Worm (Caenorhabditis elegans) whole organism, midembryonic: ENCODE measurements around the gene nlt-1.

Source experiments
- T22C8.4 ChIP-seq: fragments of 200-800 bp; sonication (Bioruptor generic); IDR thresholded peaks from 2 replicates; pipeline ENCODE4 v1.3.6; 2022; ENCODE audit warnings: missing genetic modification characterization, missing compliant biosample characterization
- cog-1 ChIP-seq: sonication (generic microtip); optimal IDR thresholded peaks from 2 replicates; lab custom pipeline; 2016; ENCODE audit warnings: missing genetic modification characterization, missing compliant biosample characterization
- flt-1 ChIP-seq: fragments of 200-800 bp; sonication (Bioruptor generic); IDR thresholded peaks from 2 replicates; pipeline ENCODE4 v1.3.6; 2022; ENCODE audit warnings: missing genetic modification characterization, missing compliant biosample characterization
- klf-2 ChIP-seq: fragments of 200-800 bp; sonication (Bioruptor generic); conservative IDR thresholded peaks from 2 replicates; pipeline ENCODE4 v1.3.6; 2022; ENCODE audit warnings: missing genetic modification reagents, missing genetic modification characterization, missing compliant biosample characterization
- med-1 ChIP-seq: sonication (generic microtip); optimal IDR thresholded peaks from 2 replicates; lab custom pipeline; 2017; ENCODE audit warnings: missing genetic modification characterization, mild to moderate bottlenecking, missing compliant biosample characterization, antibody characterized with exemption, missing genetic modification reagents; ENCODE audit not compliant: insufficient read depth
- ref-1 ChIP-seq: fragments of 200-800 bp; sonication (Bioruptor generic); conservative IDR thresholded peaks from 2 replicates; pipeline ENCODE4 v1.3.6; 2022; ENCODE audit warnings: missing genetic modification reagents, missing genetic modification characterization, missing compliant biosample characterization
- tab-1 ChIP-seq: fragments of 200-800 bp; sonication (Bioruptor generic); IDR thresholded peaks from 2 replicates; pipeline ENCODE4 v1.3.6; 2022; ENCODE audit warnings: missing genetic modification characterization, missing compliant biosample characterization
- ztf-23 ChIP-seq: fragments of 200-800 bp; sonication (Bioruptor generic); IDR thresholded peaks from 2 replicates; pipeline ENCODE4 v1.3.6; 2022; ENCODE audit warnings: missing genetic modification reagents, missing genetic modification characterization, missing compliant biosample characterization
- ztf-29 ChIP-seq: fragments of 200-800 bp; sonication (Bioruptor generic); IDR thresholded peaks from 2 replicates; pipeline ENCODE4 v1.3.6; 2022; ENCODE audit warnings: missing genetic modification reagents, missing genetic modification characterization, missing compliant biosample characterization

The nlt-1 gene

DNA sequence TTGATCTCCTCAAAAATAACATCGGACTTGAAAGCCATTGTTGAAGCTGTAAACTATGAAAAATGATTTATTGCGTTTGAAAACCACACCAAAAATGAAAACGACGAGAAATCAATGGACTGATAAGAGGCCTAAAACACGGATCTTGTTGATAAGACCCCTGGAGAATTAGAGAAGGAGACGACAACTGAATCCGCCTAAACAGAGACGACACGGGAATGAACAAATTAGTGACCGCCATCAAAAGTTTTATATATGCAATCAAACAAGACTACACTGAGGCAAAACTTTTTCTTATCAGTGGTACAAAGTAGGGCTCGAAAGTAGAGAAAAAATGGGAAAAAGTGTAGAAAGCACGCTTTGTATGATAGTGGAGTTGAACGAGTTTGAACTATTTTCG is at the start of gene nlt-1:
TSS of gene nlt-1 (minus strand) at position 78 of the 400 bp plus-strand sequence.
- no peak for TF ChIP-seq T22C8.4 (GFP tag; lab: Robert Waterston, UW)
- no peak for TF ChIP-seq med-1 (GFP tag; lab: Kevin White, UChicago)
- no peak for TF ChIP-seq ref-1 (GFP tag; lab: Robert Waterston, UW)
- no peak for TF ChIP-seq cog-1
- no peak for TF ChIP-seq klf-2 (GFP tag; lab: Robert Waterston, UW)
- no peak for TF ChIP-seq ztf-29 (GFP tag; lab: Robert Waterston, UW)
- no peak for TF ChIP-seq ztf-23 (GFP tag; lab: Robert Waterston, UW)
- TF ChIP-seq tab-1 (GFP tag; lab: Robert Waterston, UW), result no peak
- no peak for TF ChIP-seq flt-1

DNA sequence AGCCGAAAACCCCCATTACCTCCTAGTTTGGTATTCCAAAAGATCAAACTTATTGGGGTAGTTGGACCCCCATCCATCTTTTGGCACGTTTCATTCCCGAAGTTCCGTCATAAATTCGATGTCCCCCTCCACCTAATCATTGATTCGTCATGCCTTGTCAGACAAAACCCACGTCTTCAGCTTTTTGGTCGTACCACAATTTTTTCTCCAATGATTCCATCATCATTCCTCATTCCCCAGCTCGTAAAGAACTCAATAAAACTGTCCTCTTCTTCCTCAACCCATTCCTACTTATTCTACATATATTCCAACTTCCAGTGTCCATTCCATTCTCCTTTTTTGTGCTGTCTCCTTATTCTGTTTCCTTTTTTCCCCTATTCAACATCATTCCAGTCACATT is 47.6 kb upstream of the nlt-1 start, which contains the start of gene flp-4:
TSS of gene flp-4 (plus strand) at position 301 of the 400 bp plus-strand sequence.
- TF ChIP-seq ztf-23 (GFP tag; lab: Robert Waterston, UW), result no peak

- no peak for TF ChIP-seq flt-1
- no peak for TF ChIP-seq ztf-29 (GFP tag; lab: Robert Waterston, UW)
- no peak for TF ChIP-seq klf-2 (GFP tag; lab: Robert Waterston, UW)
- no peak for TF ChIP-seq T22C8.4 (GFP tag; lab: Robert Waterston, UW)
- TF ChIP-seq ref-1 (GFP tag; lab: Robert Waterston, UW), result no peak
- no peak for TF ChIP-seq ztf-23 (GFP tag; lab: Robert Waterston, UW)
- TF ChIP-seq med-1 (GFP tag; lab: Kevin White, UChicago), result no peak
- TF ChIP-seq tab-1 (GFP tag; lab: Robert Waterston, UW), result no peak
- TF ChIP-seq cog-1, result no peak
These were observed 44.7 kb upstream of the nlt-1 start for ce11 chrII:10045670-10046069.

DNA sequence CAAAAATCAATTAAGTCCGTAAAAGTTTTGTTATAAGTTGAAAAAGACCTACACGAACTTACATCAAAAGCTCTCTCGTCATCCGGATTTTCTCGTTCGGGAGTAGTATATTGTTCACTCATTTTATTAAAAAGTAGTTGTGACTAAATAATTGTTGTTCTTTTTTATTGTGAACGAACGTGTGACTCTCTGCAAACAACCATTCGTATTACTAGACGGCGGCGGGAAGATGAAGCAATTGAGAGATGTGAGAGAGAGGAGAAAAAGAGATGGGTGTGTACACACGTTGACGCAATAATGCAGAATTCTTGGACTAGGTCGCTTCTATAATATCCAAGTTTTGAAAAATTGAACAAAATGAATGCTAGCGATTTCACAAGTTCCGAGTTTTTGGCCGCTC is 44.0 kb upstream of the nlt-1 start, which contains the start of the genes F52H3.11 and bath-38:
TSS of gene F52H3.11 (minus strand) at position 203 of the 400 bp plus-strand sequence.
TSS of gene bath-38 (minus strand) at position 310 of the 400 bp plus-strand sequence.
- TF ChIP-seq tab-1 (GFP tag; lab: Robert Waterston, UW) (no peak), ztf-23 (GFP tag; lab: Robert Waterston, UW) (no peak), klf-2 (GFP tag; lab: Robert Waterston, UW) (no peak), cog-1 (no peak), med-1 (GFP tag; lab: Kevin White, UChicago) (no peak), T22C8.4 (GFP tag; lab: Robert Waterston, UW) (no peak), ztf-29 (GFP tag; lab: Robert Waterston, UW) (no peak), flt-1 (no peak), ref-1 (GFP tag; lab: Robert Waterston, UW) (no peak)

ce11 chrII:10040834-10041233 is 39.9 kb upstream of the nlt-1 start, which contains the start of gene ogr-2:
Gene ogr-2 (plus strand): TSS chrII:10041134.
- no peak for TF ChIP-seq ztf-29 (GFP tag; lab: Robert Waterston, UW)
- TF ChIP-seq ref-1 (GFP tag; lab: Robert Waterston, UW), result no peak
- no peak for TF ChIP-seq flt-1
- TF ChIP-seq med-1 (GFP tag; lab: Kevin White, UChicago), result no peak

DNA sequence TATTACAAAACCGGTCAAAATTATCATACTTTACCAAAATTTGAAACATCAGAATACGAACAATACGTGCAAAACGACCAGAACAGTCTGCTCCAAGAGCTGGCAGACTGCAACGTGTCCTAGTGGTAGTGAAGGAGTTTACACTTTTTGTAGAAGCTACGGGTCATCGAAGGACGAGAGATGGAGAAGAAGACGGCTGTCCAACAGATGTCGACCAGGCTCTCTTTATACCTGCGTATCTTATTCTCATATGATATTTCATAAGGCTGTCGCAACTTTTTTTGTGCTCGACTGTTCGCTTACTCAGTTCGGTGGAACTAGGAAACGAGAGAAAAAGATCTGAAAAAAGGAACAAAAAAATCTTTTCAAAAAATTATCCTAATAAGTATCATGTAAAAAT is 38.9 kb upstream of the nlt-1 start, which contains the start of gene let-268:
TSS of gene let-268 (minus strand) at position 182 of the 400 bp plus-strand sequence.
- TF ChIP-seq tab-1 (GFP tag; lab: Robert Waterston, UW) (no peak), T22C8.4 (GFP tag; lab: Robert Waterston, UW) (no peak), cog-1 (no peak), ztf-29 (GFP tag; lab: Robert Waterston, UW) (no peak)

- TF ChIP-seq ztf-29 (GFP tag; lab: Robert Waterston, UW) (no peak), ztf-23 (GFP tag; lab: Robert Waterston, UW) (no peak), cog-1 (no peak), ref-1 (GFP tag; lab: Robert Waterston, UW) (no peak), T22C8.4 (GFP tag; lab: Robert Waterston, UW) (no peak), klf-2 (GFP tag; lab: Robert Waterston, UW) (no peak), tab-1 (GFP tag; lab: Robert Waterston, UW) (no peak), med-1 (GFP tag; lab: Kevin White, UChicago) (no peak), flt-1 (no peak)
These were observed 34.5 kb upstream of the nlt-1 start for ce11 chrII:10035425-10035824.

DNA sequence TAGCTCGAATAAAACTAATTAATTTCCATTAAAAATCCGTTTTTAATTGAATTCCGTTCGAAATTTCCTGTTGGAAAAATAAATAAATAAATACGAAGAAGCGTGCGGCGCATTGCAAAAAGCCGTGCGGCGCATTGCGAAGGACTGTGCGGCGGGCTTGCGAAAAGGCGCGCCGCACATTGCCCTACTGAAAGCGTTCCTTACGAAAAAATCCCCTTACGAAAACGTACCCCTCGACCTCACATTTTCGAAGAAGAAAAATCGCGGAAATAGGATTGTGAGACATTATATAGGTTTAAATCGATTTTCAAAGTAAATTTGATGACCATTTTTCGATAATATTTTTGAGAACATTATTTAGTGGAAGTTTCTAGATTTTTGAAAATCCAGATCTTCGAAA is 33.8 kb upstream of the nlt-1 start:
- TF ChIP-seq flt-1, result peak; percentile 78; the same call in 1 of the 2 replicates
- peak; percentile 88 for TF ChIP-seq klf-2 (GFP tag; lab: Robert Waterston, UW)
- 0 out of 2 replicates have a peak, but pooled peaks have one; percentile 40 for TF ChIP-seq tab-1 (GFP tag; lab: Robert Waterston, UW)
- TF ChIP-seq ztf-23 (GFP tag; lab: Robert Waterston, UW), result peak; percentile 73

ce11 chrII:10033163-10033871 is 32.4 kb upstream of the nlt-1 start, which contains the start of gene mtcu-2:
Gene mtcu-2 (minus strand): TSS chrII:10033213.
- peak; percentile 94 for TF ChIP-seq flt-1
- peak; percentile 56; the same call in 1 of the 2 replicates for TF ChIP-seq ref-1 (GFP tag; lab: Robert Waterston, UW)
- TF ChIP-seq ztf-29 (GFP tag; lab: Robert Waterston, UW), result peak; percentile 91
- peak; percentile 79 for TF ChIP-seq T22C8.4 (GFP tag; lab: Robert Waterston, UW)
- TF ChIP-seq ztf-23 (GFP tag; lab: Robert Waterston, UW), result peak; percentile 98
- TF ChIP-seq tab-1 (GFP tag; lab: Robert Waterston, UW), result peak; percentile 79
- TF ChIP-seq klf-2 (GFP tag; lab: Robert Waterston, UW), result peak; percentile 91

DNA sequence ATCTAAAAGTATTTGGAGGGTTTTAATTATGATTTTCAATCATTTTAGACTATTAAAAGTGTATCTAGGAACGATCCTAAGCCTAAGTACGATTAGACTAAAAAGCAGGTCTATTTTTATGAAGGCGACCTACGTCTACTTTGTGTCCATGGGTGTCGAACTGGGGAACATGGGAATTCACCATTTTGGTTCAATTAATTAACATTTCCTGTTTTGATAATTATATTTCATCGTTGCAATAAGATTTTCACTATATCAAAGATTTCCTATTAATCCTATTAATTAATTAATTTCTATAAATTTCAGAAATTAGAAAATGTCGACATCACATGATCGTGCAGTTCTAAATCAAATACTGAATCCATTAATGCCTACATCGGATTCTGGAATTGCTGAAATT is 28.9 kb upstream of the nlt-1 start, which contains the start of gene ttc-36:
TSS of gene ttc-36 (plus strand) at position 301 of the 400 bp plus-strand sequence.
- TF ChIP-seq ztf-29 (GFP tag; lab: Robert Waterston, UW) (no peak), flt-1 (no peak), ref-1 (GFP tag; lab: Robert Waterston, UW) (no peak), T22C8.4 (GFP tag; lab: Robert Waterston, UW) (no peak), tab-1 (GFP tag; lab: Robert Waterston, UW) (no peak), klf-2 (GFP tag; lab: Robert Waterston, UW) (no peak), cog-1 (no peak), ztf-23 (GFP tag; lab: Robert Waterston, UW) (no peak), med-1 (GFP tag; lab: Kevin White, UChicago) (no peak)
